Fruit fly (Drosophila melanogaster): Measurements from ENCODE around the gene jar.
A peak's percentile ranks its signal among the peaks of the same experiment; 100 is the strongest.

jar gene

dm6 chr3R:24301520-24301919, 30.5 kb upstream of the jar start:
- TF ChIP-seq Mnt (GFP tag; optimal IDR thresholded peaks at IDR 0.05) (no peak), tj (GFP tag; optimal IDR thresholded peaks at IDR 0.05) (peak; percentile 17), bab1 (GFP tag; optimal IDR thresholded peaks at IDR 0.05) (peak; percentile 36)

dm6 chr3R:24299148-24299547, 28.1 kb upstream of the jar start:
- no peak for TF ChIP-seq pad (GFP tag; optimal IDR thresholded peaks at IDR 0.05)
- no peak for TF ChIP-seq Clk (GFP tag; optimal IDR thresholded peaks at IDR 0.05)
- TF ChIP-seq CG1620 (GFP tag; optimal IDR thresholded peaks at IDR 0.05): no peak
- no peak for TF ChIP-seq cnc (optimal IDR thresholded peaks at IDR 0.05)
- TF ChIP-seq CG5204 (GFP tag; optimal IDR thresholded peaks at IDR 0.05): no peak
- no peak for TF ChIP-seq ovo (GFP tag; optimal IDR thresholded peaks at IDR 0.05)
- TF ChIP-seq bab1 (GFP tag; optimal IDR thresholded peaks at IDR 0.05): no peak
- no peak for TF ChIP-seq CG7101 (tag; optimal IDR thresholded peaks at IDR 0.05)
- TF ChIP-seq CG11617 (GFP tag; optimal IDR thresholded peaks at IDR 0.05): no peak
- no peak for TF ChIP-seq CG12768 (GFP tag; optimal IDR thresholded peaks at IDR 0.05)
- no peak for TF ChIP-seq Crg-1 (GFP tag; optimal IDR thresholded peaks at IDR 0.05)
- no peak for TF ChIP-seq Hr96 (GFP tag; optimal IDR thresholded peaks at IDR 0.05)
- no peak for TF ChIP-seq CG33017 (tag; optimal IDR thresholded peaks at IDR 0.05)
- TF ChIP-seq cic (GFP tag; optimal IDR thresholded peaks at IDR 0.05): no peak
- no peak for TF ChIP-seq tj (GFP tag; optimal IDR thresholded peaks at IDR 0.05)
- TF ChIP-seq Mnt (GFP tag; optimal IDR thresholded peaks at IDR 0.05): no peak
- TF ChIP-seq toe (GFP tag; optimal IDR thresholded peaks at IDR 0.05): no peak

dm6 chr3R:24298534-24298936, 27.5 kb upstream of the jar start:
- TF ChIP-seq CG33017 (tag; optimal IDR thresholded peaks at IDR 0.05) (no peak), cic (GFP tag; optimal IDR thresholded peaks at IDR 0.05) (peak; percentile 39), CG5204 (GFP tag; optimal IDR thresholded peaks at IDR 0.05) (peak; percentile 2), CG12768 (GFP tag; optimal IDR thresholded peaks at IDR 0.05) (peak; percentile 45), CG7101 (tag; optimal IDR thresholded peaks at IDR 0.05) (peak; percentile 21), Mnt (GFP tag; optimal IDR thresholded peaks at IDR 0.05) (peak; percentile 11), tj (GFP tag; optimal IDR thresholded peaks at IDR 0.05) (peak; percentile 42), pad (GFP tag; optimal IDR thresholded peaks at IDR 0.05) (no peak), CG1620 (GFP tag; optimal IDR thresholded peaks at IDR 0.05) (peak; percentile 23), Clk (GFP tag; optimal IDR thresholded peaks at IDR 0.05) (no peak), CG11617 (GFP tag; optimal IDR thresholded peaks at IDR 0.05) (peak; percentile 21), CG7045 (GFP tag; optimal IDR thresholded peaks at IDR 0.05) (peak; percentile 40), Crg-1 (GFP tag; optimal IDR thresholded peaks at IDR 0.05) (no peak), cnc (optimal IDR thresholded peaks at IDR 0.05) (no peak), kay (GFP tag; ENCODE audit: borderline replicate concordance) (peak; percentile 81), CG14711 (tag; optimal IDR thresholded peaks at IDR 0.05) (no peak)

- no peak for TF ChIP-seq cnc (optimal IDR thresholded peaks at IDR 0.05)
- no peak for TF ChIP-seq CG14711 (tag; optimal IDR thresholded peaks at IDR 0.05)
- TF ChIP-seq Clk (GFP tag; optimal IDR thresholded peaks at IDR 0.05): no peak
- TF ChIP-seq CG12768 (GFP tag; optimal IDR thresholded peaks at IDR 0.05): no peak
- no peak for TF ChIP-seq pad (GFP tag; optimal IDR thresholded peaks at IDR 0.05)
- no peak for TF ChIP-seq toe (GFP tag; optimal IDR thresholded peaks at IDR 0.05)
- no peak for TF ChIP-seq CG1620 (GFP tag; optimal IDR thresholded peaks at IDR 0.05)
- TF ChIP-seq cic (GFP tag; optimal IDR thresholded peaks at IDR 0.05): no peak
- TF ChIP-seq CG11617 (GFP tag; optimal IDR thresholded peaks at IDR 0.05): no peak
- TF ChIP-seq CG7045 (GFP tag; optimal IDR thresholded peaks at IDR 0.05): no peak
- TF ChIP-seq Crg-1 (GFP tag; optimal IDR thresholded peaks at IDR 0.05): no peak
- no peak for TF ChIP-seq bab1 (GFP tag; optimal IDR thresholded peaks at IDR 0.05)
- TF ChIP-seq CG5204 (GFP tag; optimal IDR thresholded peaks at IDR 0.05): no peak
- TF ChIP-seq tj (GFP tag; optimal IDR thresholded peaks at IDR 0.05): no peak
- no peak for TF ChIP-seq ovo (GFP tag; optimal IDR thresholded peaks at IDR 0.05)
Measured at dm6 chr3R:24297444-24298146, 26.6 kb upstream of the jar start.

dm6 chr3R:24296913-24297312, 25.9 kb upstream of the jar start:
- TF ChIP-seq Mnt (GFP tag; optimal IDR thresholded peaks at IDR 0.05) (no peak), Crg-1 (GFP tag; optimal IDR thresholded peaks at IDR 0.05) (no peak), cic (GFP tag; optimal IDR thresholded peaks at IDR 0.05) (peak; percentile 64), kay (GFP tag; ENCODE audit: borderline replicate concordance) (peak; percentile 89), toe (GFP tag; optimal IDR thresholded peaks at IDR 0.05) (no peak)

dm6 chr3R:24295556-24296465, 24.8 kb upstream of the jar start:
- TF ChIP-seq Hr96 (GFP tag; optimal IDR thresholded peaks at IDR 0.05) (peak; percentile 66), CG33017 (tag; optimal IDR thresholded peaks at IDR 0.05) (peak; percentile 85), CG1620 (GFP tag; optimal IDR thresholded peaks at IDR 0.05) (peak; percentile 87), cic (GFP tag; optimal IDR thresholded peaks at IDR 0.05) (no peak), CG7045 (GFP tag; optimal IDR thresholded peaks at IDR 0.05) (peak; percentile 43), CG11617 (GFP tag; optimal IDR thresholded peaks at IDR 0.05) (peak; percentile 57), CG7101 (tag; optimal IDR thresholded peaks at IDR 0.05) (peak; percentile 92), cnc (optimal IDR thresholded peaks at IDR 0.05) (no peak), tj (GFP tag; optimal IDR thresholded peaks at IDR 0.05) (peak; percentile 93), Mnt (GFP tag; optimal IDR thresholded peaks at IDR 0.05) (peak; percentile 50), toe (GFP tag; optimal IDR thresholded peaks at IDR 0.05) (peak; percentile 12), CG14711 (tag; optimal IDR thresholded peaks at IDR 0.05) (peak; percentile 85), kay (GFP tag; ENCODE audit: borderline replicate concordance) (peak; percentile 90), Clk (GFP tag; optimal IDR thresholded peaks at IDR 0.05) (no peak), CG12768 (GFP tag; optimal IDR thresholded peaks at IDR 0.05) (peak; percentile 50), ovo (GFP tag; optimal IDR thresholded peaks at IDR 0.05) (peak; percentile 24), Crg-1 (GFP tag; optimal IDR thresholded peaks at IDR 0.05) (peak; percentile 80), CG5204 (GFP tag; optimal IDR thresholded peaks at IDR 0.05) (peak; percentile 5), pad (GFP tag; optimal IDR thresholded peaks at IDR 0.05) (peak; percentile 9), bab1 (GFP tag; optimal IDR thresholded peaks at IDR 0.05) (peak; percentile 95)

Measured in whole organism, adult.